Worm (Caenorhabditis elegans) whole organism, young adult: ENCODE results near the gene clec-163.

Experiments used
- B0035.1 ChIP-seq: sonication (generic microtip); optimal IDR thresholded peaks from 2 replicates; lab custom pipeline; 2016; ENCODE audit warnings: missing genetic modification characterization, mild to moderate bottlenecking, missing compliant biosample characterization, missing genotype, missing genetic modification reagents
- B0261.1 ChIP-seq: sonication (generic microtip); optimal IDR thresholded peaks from 2 replicates; lab custom pipeline; 2016; ENCODE audit warnings: mild to moderate bottlenecking, missing genetic modification characterization, moderate library complexity, missing compliant biosample characterization
- D2030.7 ChIP-seq: fragments of 200-800 bp; sonication (Bioruptor generic); IDR thresholded peaks from 2 replicates; pipeline ENCODE4 v1.3.6; 2022; ENCODE audit warnings: missing genetic modification reagents, missing genetic modification characterization, missing compliant biosample characterization
- F23B12.7 ChIP-seq: sonication (generic microtip); optimal IDR thresholded peaks from 2 replicates; lab custom pipeline; 2017; ENCODE audit warnings: missing genetic modification characterization, mild to moderate bottlenecking, missing compliant biosample characterization, antibody characterized with exemption, moderate library complexity; ENCODE audit not compliant: insufficient read depth
- F37B4.10 ChIP-seq: fragments of 200-800 bp; sonication (Bioruptor generic); IDR thresholded peaks from 2 replicates; pipeline ENCODE4 v1.3.6; 2022; ENCODE audit warnings: missing genetic modification characterization, missing compliant biosample characterization
- F39B2.1 ChIP-seq: fragments of 200-800 bp; sonication (Bioruptor generic); IDR thresholded peaks from 2 replicates; pipeline ENCODE4 v1.3.6; 2022; ENCODE audit warnings: missing genetic modification reagents, missing genetic modification characterization, missing compliant biosample characterization
- K11D2.4 ChIP-seq: fragments of 200-800 bp; sonication (Bioruptor generic); IDR thresholded peaks from 2 replicates; pipeline ENCODE4 v1.3.6; 2022; ENCODE audit warnings: missing genetic modification reagents, missing genetic modification characterization, missing compliant biosample characterization
- K12H6.12 ChIP-seq: fragments of 200-800 bp; sonication (Bioruptor generic); optimal IDR thresholded peaks from 2 replicates; lab custom pipeline; 2018; ENCODE audit warnings: mild to moderate bottlenecking, missing genetic modification characterization, missing compliant biosample characterization
- T07F8.4 ChIP-seq: sonication (generic microtip); optimal IDR thresholded peaks from 2 replicates; lab custom pipeline; 2016; ENCODE audit warnings: mild to moderate bottlenecking, missing genetic modification characterization, moderate library complexity, missing compliant biosample characterization
- Y53F4B.3 ChIP-seq: fragments of 200-800 bp; sonication (Bioruptor generic); IDR thresholded peaks from 2 replicates; pipeline ENCODE4 v1.3.6; 2022; ENCODE audit warnings: missing genetic modification reagents, missing genetic modification characterization, missing compliant biosample characterization
- Y53G8AR.9 ChIP-seq: fragments of 200-800 bp; sonication (Bioruptor generic); conservative IDR thresholded peaks from 2 replicates; pipeline ENCODE4 v1.3.6; 2022; ENCODE audit warnings: missing genetic modification reagents, missing genetic modification characterization, missing compliant biosample characterization
- Y79H2A.3 ChIP-seq: fragments of 200-800 bp; sonication (Bioruptor generic); conservative IDR thresholded peaks from 2 replicates; pipeline ENCODE4 v1.3.6; 2022; ENCODE audit warnings: missing genetic modification reagents, missing genetic modification characterization, missing compliant biosample characterization
- Y95B8A.8 ChIP-seq: fragments of 200-800 bp; sonication (Bioruptor generic); IDR thresholded peaks from 2 replicates; pipeline ENCODE4 v1.3.6; 2022; ENCODE audit warnings: missing genetic modification reagents, missing genetic modification characterization, missing compliant biosample characterization
- aptf-3 ChIP-seq: fragments of 200-800 bp; sonication (Bioruptor generic); IDR thresholded peaks from 2 replicates; pipeline ENCODE4 v1.3.6; 2022; ENCODE audit warnings: missing genetic modification characterization, missing compliant biosample characterization
- athp-1 ChIP-seq: sonication (generic microtip); optimal IDR thresholded peaks from 2 replicates; lab custom pipeline; 2017; ENCODE audit warnings: mild to moderate bottlenecking, missing genetic modification characterization, missing compliant biosample characterization
- cebp-1 ChIP-seq, 2 experiments: fragments of 200-800 bp in 1 of 2; sonication (Bioruptor generic) in 1 of 2; sonication (generic microtip) in 1 of 2; IDR thresholded peaks in 1 of 2; optimal IDR thresholded peaks in 1 of 2; 2 replicates each; pipeline versions ENCODE4 v1.3.6 to Lab custom; 2017 to 2022; ENCODE audit warnings: missing compliant biosample characterization in 2 of 2, missing genetic modification characterization in 2 of 2, mild to moderate bottlenecking in 1 of 2, missing genetic modification reagents in 1 of 2, moderate library complexity in 1 of 2
- ceh-27 ChIP-seq: fragments of 200-800 bp; sonication (Bioruptor generic); optimal IDR thresholded peaks from 2 replicates; lab custom pipeline; 2018; ENCODE audit warnings: mild to moderate bottlenecking, missing genetic modification characterization, moderate library complexity, missing compliant biosample characterization
- ceh-91 ChIP-seq: fragments of 200-800 bp; sonication (Bioruptor generic); IDR thresholded peaks from 2 replicates; pipeline ENCODE4 v1.3.6; 2022; ENCODE audit warnings: missing genetic modification reagents, missing genetic modification characterization, missing compliant biosample characterization
- chd-7 ChIP-seq: sonication (generic microtip); optimal IDR thresholded peaks from 2 replicates; lab custom pipeline; 2016; ENCODE audit warnings: mild to moderate bottlenecking, missing genetic modification characterization, moderate library complexity, missing compliant biosample characterization
- die-1 ChIP-seq: sonication (generic microtip); optimal IDR thresholded peaks from 2 replicates; lab custom pipeline; 2016; ENCODE audit warnings: missing genotype, mild to moderate bottlenecking, missing genetic modification characterization, missing compliant biosample characterization
- egl-18 ChIP-seq: fragments of 200-800 bp; sonication (Bioruptor generic); IDR thresholded peaks from 2 replicates; pipeline ENCODE4 v1.3.6; 2022; ENCODE audit warnings: missing genetic modification reagents, missing genetic modification characterization, missing compliant biosample characterization
- egl-44 ChIP-seq: fragments of 200-800 bp; sonication (Bioruptor generic); IDR thresholded peaks from 2 replicates; pipeline ENCODE4 v1.3.6; 2022; ENCODE audit warnings: missing genetic modification reagents, missing genetic modification characterization, missing compliant biosample characterization
- egrh-3 ChIP-seq: fragments of 200-800 bp; sonication (Bioruptor generic); IDR thresholded peaks from 2 replicates; pipeline ENCODE4 v1.3.6; 2022; ENCODE audit warnings: missing genetic modification reagents, missing genetic modification characterization, missing compliant biosample characterization
- gei-17 ChIP-seq: fragments of 200-800 bp; sonication (Bioruptor generic); optimal IDR thresholded peaks from 2 replicates; lab custom pipeline; 2018; ENCODE audit warnings: mild to moderate bottlenecking, missing genetic modification characterization, missing compliant biosample characterization
- hsf-1 ChIP-seq: fragments of 200-800 bp; sonication (Bioruptor generic); IDR thresholded peaks from 2 replicates; pipeline ENCODE4 v1.3.6; 2022; ENCODE audit warnings: missing genetic modification reagents, missing genetic modification characterization, missing compliant biosample characterization
- lag-1 ChIP-seq: fragments of 200-800 bp; sonication (Bioruptor generic); IDR thresholded peaks from 2 replicates; pipeline ENCODE4 v1.3.6; 2022; ENCODE audit warnings: missing genetic modification reagents, missing genetic modification characterization, missing compliant biosample characterization
- let-526 ChIP-seq: fragments of 200-800 bp; sonication (Bioruptor generic); IDR thresholded peaks from 2 replicates; pipeline ENCODE4 v1.3.6; 2022; ENCODE audit warnings: missing genetic modification reagents, missing genetic modification characterization, missing compliant biosample characterization
- let-607 ChIP-seq, 2 experiments: fragments of 200-800 bp in 1 of 2; sonication (Bioruptor generic) in 1 of 2; sonication (generic microtip) in 1 of 2; optimal IDR thresholded peaks; 2 replicates each; lab custom pipeline; 2016 to 2018; ENCODE audit warnings: mild to moderate bottlenecking in 2 of 2, missing compliant biosample characterization in 2 of 2, missing genetic modification characterization in 2 of 2, moderate library complexity in 2 of 2, missing genotype in 1 of 2
- lir-1 ChIP-seq: fragments of 200-800 bp; sonication (Bioruptor generic); conservative IDR thresholded peaks from 2 replicates; pipeline ENCODE4 v1.3.6; 2022; ENCODE audit warnings: missing genetic modification reagents, missing genetic modification characterization, missing compliant biosample characterization
- madf-10 ChIP-seq: sonication (generic microtip); optimal IDR thresholded peaks from 2 replicates; lab custom pipeline; 2016; ENCODE audit warnings: mild to moderate bottlenecking, missing genetic modification characterization, missing compliant biosample characterization
- madf-8 ChIP-seq: fragments of 200-800 bp; sonication (Bioruptor generic); conservative IDR thresholded peaks from 2 replicates; pipeline ENCODE4 v1.3.6; 2022; ENCODE audit warnings: missing genetic modification reagents, missing genetic modification characterization, missing compliant biosample characterization
- mes-4 ChIP-seq: sonication (generic microtip); optimal IDR thresholded peaks from 2 replicates; lab custom pipeline; 2016; ENCODE audit warnings: missing genotype, missing genetic modification characterization, missing compliant biosample characterization
- nfyb-1 ChIP-seq: fragments of 200-800 bp; sonication (Bioruptor generic); IDR thresholded peaks from 2 replicates; pipeline ENCODE4 v1.3.6; 2022; ENCODE audit warnings: missing genetic modification reagents, missing genetic modification characterization, missing compliant biosample characterization
- nhr-27 ChIP-seq: fragments of 200-800 bp; sonication (Bioruptor generic); optimal IDR thresholded peaks from 2 replicates; lab custom pipeline; 2018; ENCODE audit warnings: mild to moderate bottlenecking, missing genetic modification characterization, moderate library complexity, missing compliant biosample characterization
- nhr-90 ChIP-seq: sonication (generic microtip); optimal IDR thresholded peaks from 2 replicates; lab custom pipeline; 2016; ENCODE audit warnings: missing genotype, mild to moderate bottlenecking, missing genetic modification characterization, missing compliant biosample characterization
- pbrm-1 ChIP-seq: fragments of 200-800 bp; sonication (Bioruptor generic); IDR thresholded peaks from 2 replicates; pipeline ENCODE4 v1.3.6; 2022; ENCODE audit warnings: missing genetic modification reagents, missing genetic modification characterization, missing compliant biosample characterization
- pha-4 ChIP-seq: fragments of 150-350 bp; sonication (generic microtip); optimal IDR thresholded peaks from 2 replicates; lab custom pipeline; 2014; ENCODE audit warnings: missing biosample characterization, missing genetic modification reagents, missing genetic modification characterization
- rcor-1 ChIP-seq: fragments of 200-800 bp; sonication (Bioruptor generic); IDR thresholded peaks from 2 replicates; pipeline ENCODE4 v1.3.6; 2022; ENCODE audit warnings: missing genetic modification reagents, missing genetic modification characterization, missing compliant biosample characterization
- sea-2 ChIP-seq: fragments of 200-800 bp; sonication (Bioruptor generic); IDR thresholded peaks from 2 replicates; pipeline ENCODE4 v1.3.6; 2022; ENCODE audit warnings: missing genetic modification characterization, missing compliant biosample characterization
- snpc-1.3 ChIP-seq: sonication (generic microtip); optimal IDR thresholded peaks from 2 replicates; lab custom pipeline; 2017; ENCODE audit warnings: missing genetic modification characterization, mild to moderate bottlenecking, missing compliant biosample characterization, antibody characterized with exemption, moderate library complexity, missing genotype, missing genetic modification reagents; ENCODE audit not compliant: insufficient read depth
- somi-1 ChIP-seq: fragments of 200-800 bp; sonication (Bioruptor generic); optimal IDR thresholded peaks from 2 replicates; lab custom pipeline; 2018; ENCODE audit warnings: mild to moderate bottlenecking, missing genetic modification characterization, missing compliant biosample characterization
- zfh-2 ChIP-seq: fragments of 200-800 bp; sonication (Bioruptor generic); conservative IDR thresholded peaks from 2 replicates; pipeline ENCODE4 v1.3.6; 2022; ENCODE audit warnings: missing genetic modification reagents, missing genetic modification characterization, missing compliant biosample characterization
- zim-3 ChIP-seq: sonication (generic microtip); optimal IDR thresholded peaks from 2 replicates; lab custom pipeline; 2017; ENCODE audit warnings: mild to moderate bottlenecking, missing genetic modification characterization, moderate library complexity, missing compliant biosample characterization
- ztf-25 ChIP-seq: fragments of 200-800 bp; sonication (Bioruptor generic); IDR thresholded peaks from 2 replicates; pipeline ENCODE4 v1.3.6; 2022; ENCODE audit warnings: missing genetic modification reagents, missing genetic modification characterization, missing compliant biosample characterization
- ztf-3 ChIP-seq: fragments of 200-800 bp; sonication (Bioruptor generic); optimal IDR thresholded peaks from 2 replicates; lab custom pipeline; 2018; ENCODE audit warnings: mild to moderate bottlenecking, missing genetic modification characterization, missing compliant biosample characterization

Gene clec-163

DNA sequence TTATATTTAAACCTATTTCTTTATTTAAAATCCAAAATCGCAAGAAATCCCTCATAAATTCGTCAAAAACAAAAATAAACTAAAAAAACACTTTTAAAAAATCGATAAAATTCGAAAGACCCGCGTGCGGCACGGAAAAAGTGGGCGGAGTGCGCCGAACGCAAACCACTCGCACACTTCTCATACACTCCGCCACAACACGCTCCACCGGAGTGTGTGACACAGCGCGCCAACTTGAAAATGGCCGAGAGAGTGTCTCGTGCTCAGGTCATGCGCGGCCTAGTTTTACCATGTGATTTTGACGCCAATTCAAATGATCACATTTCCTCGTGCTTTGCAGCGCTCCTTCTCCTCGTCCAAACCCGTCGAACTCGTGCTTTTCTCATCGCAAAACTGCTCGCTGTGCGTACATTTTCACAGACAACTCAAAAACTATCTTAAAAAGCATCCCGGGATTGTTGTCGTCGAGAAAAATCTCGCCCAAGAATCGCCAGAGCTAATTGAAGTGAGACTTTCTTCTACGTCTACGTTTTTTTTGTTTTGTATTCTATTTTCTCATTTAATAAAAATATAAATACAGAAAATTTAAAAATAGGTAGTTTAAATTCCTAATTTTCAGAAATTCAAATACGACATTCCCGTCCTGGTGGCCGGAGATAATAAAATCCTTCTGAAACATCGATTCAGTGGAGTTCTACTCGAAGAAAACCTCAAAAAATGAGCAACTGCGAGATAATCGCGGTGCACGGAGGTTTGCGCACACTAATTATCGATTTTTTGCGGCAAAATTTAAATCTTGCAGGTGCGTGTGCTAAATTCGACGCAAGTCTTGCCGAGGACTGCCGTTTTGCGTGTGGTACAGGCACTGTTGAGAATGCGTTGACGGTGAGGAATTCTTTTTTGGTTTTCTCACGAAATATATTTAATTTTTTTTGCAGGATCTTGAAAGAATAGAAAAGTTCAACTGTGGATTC is 34.8 kb upstream of the clec-163 start, which contains the start of gene tasp-1 (continued):
- peak; percentile 99 for TF ChIP-seq F37B4.10
- peak; percentile 98 for TF ChIP-seq die-1
- peak; percentile 100 for TF ChIP-seq K12H6.12 (tag; lab: Kevin White, UChicago)
- peak; percentile 96 to 97 for TF ChIP-seq let-607 (tag; optimal IDR thresholded peaks at IDR 0.05; lab: Kevin White, UChicago)
- TF ChIP-seq T07F8.4 (tag; lab: Kevin White, UChicago): peak; percentile 96
- TF ChIP-seq zfh-2 (GFP tag; lab: Robert Waterston, UW): peak; percentile 100
- peak; percentile 98 for TF ChIP-seq D2030.7 (GFP tag; lab: Robert Waterston, UW)
- TF ChIP-seq nhr-27 (tag; lab: Kevin White, UChicago): peak; percentile 98
- peak; percentile 95 for TF ChIP-seq gei-17 (GFP tag; lab: Kevin White, UChicago)
- peak; percentile 97 for TF ChIP-seq B0035.1 (tag; lab: Kevin White, UChicago)
- TF ChIP-seq egl-44 (GFP tag; lab: Robert Waterston, UW): peak; percentile 99
- TF ChIP-seq cebp-1 (GFP tag; IDR thresholded peaks at IDR 0.05; lab: Robert Waterston, UW): peak; percentile 98
- peak; percentile 99 for TF ChIP-seq cebp-1 (tag; optimal IDR thresholded peaks at IDR 0.05; lab: Kevin White, UChicago)
- TF ChIP-seq nfyb-1: peak; percentile 100
- peak; percentile 100 for TF ChIP-seq let-526
- peak; percentile 98 for TF ChIP-seq F23B12.7
- TF ChIP-seq lir-1: peak; percentile 100
- peak; percentile 17 for TF ChIP-seq mes-4 (tag; lab: Kevin White, UChicago)
- peak; percentile 100 for TF ChIP-seq chd-7 (tag; lab: Kevin White, UChicago)
- TF ChIP-seq aptf-3: peak; percentile 92; the same call in 1 of the 2 replicates
- peak; percentile 100 for TF ChIP-seq ztf-25 (GFP tag; lab: Robert Waterston, UW)
- TF ChIP-seq sea-2 (GFP tag; lab: Robert Waterston, UW): peak; percentile 100
- peak; percentile 100 for TF ChIP-seq egl-18 (GFP tag; lab: Robert Waterston, UW)
- TF ChIP-seq Y79H2A.3 (GFP tag; lab: Robert Waterston, UW): peak; percentile 100
- peak; percentile 98 for TF ChIP-seq madf-10 (tag; lab: Kevin White, UChicago)
- peak; percentile 99 for TF ChIP-seq rcor-1 (GFP tag; lab: Robert Waterston, UW)
- TF ChIP-seq ztf-3 (GFP tag; lab: Kevin White, UChicago): peak; percentile 99
- peak; percentile 100 for TF ChIP-seq pbrm-1
- peak; percentile 100 for TF ChIP-seq ceh-27 (GFP tag; lab: Kevin White, UChicago)
- TF ChIP-seq lag-1 (GFP tag; lab: Robert Waterston, UW): peak; percentile 95
- peak; percentile 99 for TF ChIP-seq pha-4 (tag; lab: Kevin White, UChicago)
- peak; percentile 99 for TF ChIP-seq nhr-90 (tag; lab: Kevin White, UChicago)
- peak; percentile 98 for TF ChIP-seq zim-3 (tag; lab: Kevin White, UChicago)
- TF ChIP-seq B0261.1 (tag; lab: Kevin White, UChicago): peak; percentile 54
- TF ChIP-seq F39B2.1 (GFP tag; lab: Robert Waterston, UW): peak; percentile 85; the same call in 1 of the 2 replicates
- peak; percentile 100 for TF ChIP-seq athp-1 (tag; lab: Kevin White, UChicago)
- peak; percentile 93 for TF ChIP-seq madf-8 (GFP tag; lab: Robert Waterston, UW)
- TF ChIP-seq ceh-91 (GFP tag; lab: Robert Waterston, UW): peak; percentile 99
- peak; percentile 93 for TF ChIP-seq hsf-1 (GFP tag; lab: Robert Waterston, UW)
- peak; percentile 100 for TF ChIP-seq K11D2.4
- peak; percentile 100 for TF ChIP-seq Y95B8A.8 (GFP tag; lab: Robert Waterston, UW)
- peak; percentile 94 for TF ChIP-seq Y53F4B.3 (GFP tag; lab: Robert Waterston, UW)
- TF ChIP-seq somi-1 (GFP tag; lab: Kevin White, UChicago): peak; percentile 100
- TF ChIP-seq egrh-3 (GFP tag; lab: Robert Waterston, UW): peak; percentile 96
- peak; percentile 100 for TF ChIP-seq Y53G8AR.9 (GFP tag; lab: Robert Waterston, UW)
- TF ChIP-seq snpc-1.3 (tag; lab: Kevin White, UChicago): peak; percentile 96
